Worm (Caenorhabditis elegans) whole organism, young adult: ENCODE results near the gene dmsr-6.
A peak's percentile ranks its signal among the peaks of the same experiment; 100 is the strongest.

Experiments
- B0261.1 ChIP-seq: sonication (generic microtip); optimal IDR thresholded peaks from 2 replicates; lab custom pipeline; 2016; ENCODE audit warnings: mild to moderate bottlenecking, missing genetic modification characterization, moderate library complexity, missing compliant biosample characterization
- F22D6.2 ChIP-seq: sonication (generic microtip); optimal IDR thresholded peaks from 2 replicates; lab custom pipeline; 2016; ENCODE audit warnings: mild to moderate bottlenecking, missing genetic modification characterization, missing compliant biosample characterization
- Y53F4B.3 ChIP-seq: fragments of 200-800 bp; sonication (Bioruptor generic); IDR thresholded peaks from 2 replicates; pipeline ENCODE4 v1.3.6; 2022; ENCODE audit warnings: missing genetic modification reagents, missing genetic modification characterization, missing compliant biosample characterization
- Y56A3A.18 ChIP-seq: fragments of 200-800 bp; sonication (Bioruptor generic); IDR thresholded peaks from 2 replicates; pipeline ENCODE4 v1.3.6; 2022; ENCODE audit warnings: missing genetic modification reagents, missing genetic modification characterization, missing compliant biosample characterization
- akir-1 ChIP-seq: fragments of 200-800 bp; sonication (Bioruptor generic); optimal IDR thresholded peaks from 2 replicates; lab custom pipeline; 2018; ENCODE audit warnings: mild to moderate bottlenecking, missing genetic modification characterization, moderate library complexity, missing compliant biosample characterization
- cebp-2 ChIP-seq: fragments of 200-800 bp; sonication (Bioruptor generic); IDR thresholded peaks from 2 replicates; pipeline ENCODE4 v1.3.6; 2022; ENCODE audit warnings: missing genetic modification characterization, missing compliant biosample characterization
- ceh-79 ChIP-seq: sonication (generic microtip); optimal IDR thresholded peaks from 2 replicates; lab custom pipeline; 2017; ENCODE audit warnings: mild to moderate bottlenecking, missing genetic modification characterization, missing compliant biosample characterization
- chd-7 ChIP-seq: sonication (generic microtip); optimal IDR thresholded peaks from 2 replicates; lab custom pipeline; 2016; ENCODE audit warnings: mild to moderate bottlenecking, missing genetic modification characterization, moderate library complexity, missing compliant biosample characterization
- dpff-1 ChIP-seq: sonication (generic microtip); optimal IDR thresholded peaks from 2 replicates; lab custom pipeline; 2017; ENCODE audit warnings: mild to moderate bottlenecking, missing genetic modification characterization, missing compliant biosample characterization
- fkh-3 ChIP-seq: sonication (generic microtip); optimal IDR thresholded peaks from 2 replicates; lab custom pipeline; 2016; ENCODE audit warnings: mild to moderate bottlenecking, missing genetic modification characterization, missing compliant biosample characterization
- hlh-12 ChIP-seq: sonication (generic microtip); optimal IDR thresholded peaks from 2 replicates; lab custom pipeline; 2016; ENCODE audit warnings: missing genetic modification characterization, missing compliant biosample characterization
- hmg-1.2 ChIP-seq: fragments of 200-800 bp; sonication (Bioruptor generic); IDR thresholded peaks from 2 replicates; pipeline ENCODE4 v1.3.6; 2022; ENCODE audit warnings: missing genetic modification reagents, missing genetic modification characterization, missing compliant biosample characterization
- lag-1 ChIP-seq: fragments of 200-800 bp; sonication (Bioruptor generic); IDR thresholded peaks from 2 replicates; pipeline ENCODE4 v1.3.6; 2022; ENCODE audit warnings: missing genetic modification reagents, missing genetic modification characterization, missing compliant biosample characterization
- lin-54 ChIP-seq: fragments of 200-800 bp; sonication (Bioruptor generic); optimal IDR thresholded peaks from 2 replicates; lab custom pipeline; 2018; ENCODE audit warnings: mild to moderate bottlenecking, missing genetic modification characterization, missing compliant biosample characterization
- lsy-27 ChIP-seq: sonication (generic microtip); optimal IDR thresholded peaks from 2 replicates; lab custom pipeline; 2017; ENCODE audit warnings: missing genetic modification characterization, mild to moderate bottlenecking, missing compliant biosample characterization, antibody characterized with exemption, missing genotype, borderline replicate concordance; ENCODE audit not compliant: insufficient read depth
- madf-10 ChIP-seq: sonication (generic microtip); optimal IDR thresholded peaks from 2 replicates; lab custom pipeline; 2016; ENCODE audit warnings: mild to moderate bottlenecking, missing genetic modification characterization, missing compliant biosample characterization
- madf-3 ChIP-seq: fragments of 200-800 bp; sonication (Bioruptor generic); IDR thresholded peaks from 2 replicates; pipeline ENCODE4 v1.3.6; 2022; ENCODE audit warnings: missing genetic modification reagents, missing genetic modification characterization, missing compliant biosample characterization
- madf-6 ChIP-seq: fragments of 200-800 bp; sonication (Bioruptor generic); IDR thresholded peaks from 2 replicates; pipeline ENCODE4 v1.3.6; 2022; ENCODE audit warnings: missing genetic modification reagents, missing genetic modification characterization, missing compliant biosample characterization
- madf-8 ChIP-seq: fragments of 200-800 bp; sonication (Bioruptor generic); conservative IDR thresholded peaks from 2 replicates; pipeline ENCODE4 v1.3.6; 2022; ENCODE audit warnings: missing genetic modification reagents, missing genetic modification characterization, missing compliant biosample characterization
- mcd-1 ChIP-seq: fragments of 200-800 bp; sonication (Bioruptor generic); IDR thresholded peaks from 2 replicates; pipeline ENCODE4 v1.3.6; 2022; ENCODE audit warnings: missing genetic modification reagents, missing genetic modification characterization, missing compliant biosample characterization
- nfya-1 ChIP-seq: sonication (generic microtip); optimal IDR thresholded peaks from 2 replicates; lab custom pipeline; 2017; ENCODE audit warnings: antibody characterized with exemption, missing compliant biosample characterization, missing genetic modification characterization, borderline replicate concordance; ENCODE audit not compliant: insufficient read depth
- nhr-80 ChIP-seq: sonication (generic microtip); optimal IDR thresholded peaks from 2 replicates; lab custom pipeline; 2016; ENCODE audit warnings: missing genetic modification characterization, missing compliant biosample characterization
- rcor-1 ChIP-seq: fragments of 200-800 bp; sonication (Bioruptor generic); IDR thresholded peaks from 2 replicates; pipeline ENCODE4 v1.3.6; 2022; ENCODE audit warnings: missing genetic modification reagents, missing genetic modification characterization, missing compliant biosample characterization
- somi-1 ChIP-seq: fragments of 200-800 bp; sonication (Bioruptor generic); optimal IDR thresholded peaks from 2 replicates; lab custom pipeline; 2018; ENCODE audit warnings: mild to moderate bottlenecking, missing genetic modification characterization, missing compliant biosample characterization
- tlf-1 ChIP-seq: fragments of 200-800 bp; sonication (Bioruptor generic); optimal IDR thresholded peaks from 2 replicates; lab custom pipeline; 2018; ENCODE audit warnings: mild to moderate bottlenecking, missing genetic modification characterization, missing compliant biosample characterization
- unc-130 ChIP-seq: sonication (generic microtip); optimal IDR thresholded peaks from 2 replicates; lab custom pipeline; 2016; ENCODE audit warnings: missing genetic modification reagents, missing genetic modification characterization, missing compliant biosample characterization
- zfh-2 ChIP-seq: fragments of 200-800 bp; sonication (Bioruptor generic); conservative IDR thresholded peaks from 2 replicates; pipeline ENCODE4 v1.3.6; 2022; ENCODE audit warnings: missing genetic modification reagents, missing genetic modification characterization, missing compliant biosample characterization
- ztf-25 ChIP-seq: fragments of 200-800 bp; sonication (Bioruptor generic); IDR thresholded peaks from 2 replicates; pipeline ENCODE4 v1.3.6; 2022; ENCODE audit warnings: missing genetic modification reagents, missing genetic modification characterization, missing compliant biosample characterization
- ztf-26 ChIP-seq: sonication (generic microtip); optimal IDR thresholded peaks from 2 replicates; lab custom pipeline; 2017; ENCODE audit warnings: missing genetic modification characterization, missing compliant biosample characterization

The dmsr-6 gene

DNA sequence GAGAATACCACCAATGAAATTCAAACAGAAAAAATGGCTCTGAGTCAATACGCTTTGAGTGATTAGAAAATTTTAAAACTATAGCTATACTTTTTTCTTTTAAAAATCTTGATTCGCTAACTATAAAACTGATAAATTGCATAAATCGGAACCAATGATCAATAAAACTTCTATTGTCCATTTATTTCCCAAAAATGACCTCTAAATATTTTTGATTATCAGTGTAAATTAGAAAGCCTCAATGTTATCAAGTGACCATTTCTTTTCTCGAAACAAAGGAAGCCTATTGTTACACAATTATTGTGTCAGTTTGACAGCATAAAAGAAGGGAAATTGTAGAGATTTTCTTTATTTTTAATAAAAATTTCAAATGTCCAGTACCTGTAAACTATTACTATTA, 44.7 kb downstream of the dmsr-6 start, which contains the start of gene K10H10.4 (continued):
- no peak for TF ChIP-seq hlh-12 (tag; lab: Kevin White, UChicago)
- TF ChIP-seq madf-3 (GFP tag; lab: Robert Waterston, UW), result no peak
- no peak for TF ChIP-seq lsy-27 (tag; lab: Kevin White, UChicago)

DNA sequence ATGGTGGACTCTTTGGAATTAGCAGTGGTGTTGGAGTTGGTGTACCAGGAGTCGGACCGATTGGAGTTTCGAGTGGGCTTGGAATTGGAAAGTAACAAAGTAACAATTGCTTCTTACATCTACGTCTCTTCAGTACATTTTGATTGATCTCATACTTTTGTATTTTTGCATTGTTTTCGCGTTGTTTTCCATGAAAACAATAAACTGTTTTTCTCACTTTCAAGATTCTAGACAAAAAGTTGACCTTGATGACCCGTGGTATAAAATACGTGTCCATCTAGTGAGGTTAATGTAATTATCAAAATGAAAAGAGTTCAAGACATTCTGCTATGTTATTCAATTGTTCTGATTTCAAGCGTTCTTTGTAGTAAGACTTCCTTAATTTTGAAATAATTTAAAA, 46.0 kb downstream of the dmsr-6 start, which contains the start of gene K10H10.5:
Gene K10H10.5, plus strand, starts transcription at position 301 of the 400 bp plus-strand sequence.
- TF ChIP-seq lin-54 (no peak), fkh-3 (no peak), nfya-1 (tag; lab: Kevin White, UChicago) (no peak), zfh-2 (GFP tag; lab: Robert Waterston, UW) (no peak), rcor-1 (GFP tag; lab: Robert Waterston, UW) (no peak), unc-130 (GFP tag; lab: Kevin White, UChicago) (no peak)

ce11 chrII:14502997-14503396, 47.6 kb downstream of the dmsr-6 start, which contains the start of gene K10H10.6:
K10H10.6 (plus strand) TSS chrII:14503297.
- TF ChIP-seq hmg-1.2, result peak; percentile 42; the same call in 1 of the 2 replicates
- TF ChIP-seq fkh-3, result no peak

ce11 chrII:14506245-14506644, 50.8 kb downstream of the dmsr-6 start, which contains the start of gene K10H10.12:
K10H10.12 (minus strand) TSS chrII:14506345.
- TF ChIP-seq ceh-79 (tag; lab: Kevin White, UChicago), result no peak
- TF ChIP-seq madf-8 (GFP tag; lab: Robert Waterston, UW), result no peak
- no peak for TF ChIP-seq Y53F4B.3 (GFP tag; lab: Robert Waterston, UW)
- no peak for TF ChIP-seq tlf-1 (GFP tag; lab: Kevin White, UChicago)
- no peak for TF ChIP-seq madf-10
- no peak for TF ChIP-seq lag-1 (GFP tag; lab: Robert Waterston, UW)
- no peak for TF ChIP-seq dpff-1 (tag; lab: Kevin White, UChicago)
- TF ChIP-seq B0261.1, result no peak
- no peak for TF ChIP-seq cebp-2 (GFP tag; lab: Robert Waterston, UW)
- no peak for TF ChIP-seq rcor-1 (GFP tag; lab: Robert Waterston, UW)
- TF ChIP-seq akir-1 (GFP tag; lab: Kevin White, UChicago), result no peak
- TF ChIP-seq, all 124 proteins: peak for 0

ce11 chrII:14507563-14507962, 52.1 kb downstream of the dmsr-6 start, which contains the start of the genes K10H10.7 and K10H10.10:
K10H10.7 (minus strand) TSS chrII:14507663.
K10H10.10 (plus strand) TSS chrII:14507766.
- no peak for TF ChIP-seq ztf-26 (tag; lab: Kevin White, UChicago)
- no peak for TF ChIP-seq lag-1 (GFP tag; lab: Robert Waterston, UW)
- TF ChIP-seq ztf-25, result no peak
- no peak for TF ChIP-seq chd-7 (tag; lab: Kevin White, UChicago)
- no peak for TF ChIP-seq madf-6 (GFP tag; lab: Robert Waterston, UW)
- no peak for TF ChIP-seq mcd-1 (GFP tag; lab: Robert Waterston, UW)

ce11 chrII:14510162-14510561, 54.7 kb downstream of the dmsr-6 start:
- TF ChIP-seq somi-1 (GFP tag; lab: Kevin White, UChicago) (no peak), nhr-80 (tag; lab: Kevin White, UChicago) (peak; percentile 5), F22D6.2 (tag; lab: Kevin White, UChicago) (no peak), Y56A3A.18 (GFP tag; lab: Robert Waterston, UW) (no peak)
- TF ChIP-seq, all 124 proteins: peak for 1
